Fruit fly (Drosophila melanogaster) whole organism, embryonic: ENCODE measurements around the gene CG8100.
A peak's percentile ranks its signal among the peaks of the same experiment; 100 is the strongest.

Source experiments
- BtbVII ChIP-seq: fragments of 200-800 bp; sonication (Bioruptor generic); optimal IDR thresholded peaks from 3 replicates; lab custom pipeline; 2017; ENCODE audit warnings: missing biosample characterization, mild to moderate bottlenecking, missing genetic modification characterization
- CG10209 ChIP-seq: fragments of 200-800 bp; sonication (Bioruptor generic); optimal IDR thresholded peaks from 3 replicates; lab custom pipeline; 2017; ENCODE audit warnings: missing biosample characterization, mild to moderate bottlenecking, missing genetic modification characterization, missing genetic modification reagents
- CG10274 ChIP-seq: fragments of 200-800 bp; sonication (Bioruptor generic); optimal IDR thresholded peaks from 3 replicates; lab custom pipeline; 2017; ENCODE audit warnings: missing biosample characterization, mild to moderate bottlenecking, missing genetic modification characterization
- CG10543 ChIP-seq: fragments of 200-800 bp; sonication (Bioruptor generic); optimal IDR thresholded peaks from 3 replicates; lab custom pipeline; 2017; ENCODE audit warnings: missing biosample characterization, mild to moderate bottlenecking, missing genetic modification characterization, moderate library complexity
- CG12155 ChIP-seq: fragments of 200-800 bp; sonication (Bioruptor generic); optimal IDR thresholded peaks from 3 replicates; lab custom pipeline; 2016; ENCODE audit warnings: missing biosample characterization, missing genetic modification characterization
- CG14014 ChIP-seq: fragments of 200-800 bp; sonication (Bioruptor generic); IDR thresholded peaks from 2 replicates; pipeline ENCODE4 v1.3.6; 2022; ENCODE audit warnings: missing biosample characterization, missing genetic modification characterization
- CG17186 ChIP-seq: fragments of 200-800 bp; sonication (Bioruptor generic); optimal IDR thresholded peaks from 3 replicates; lab custom pipeline; 2017; ENCODE audit warnings: missing biosample characterization, missing genetic modification reagents, missing genetic modification characterization
- CG17359 ChIP-seq: fragments of 200-800 bp; sonication (Bioruptor generic); optimal IDR thresholded peaks from 3 replicates; lab custom pipeline; 2018; ENCODE audit warnings: missing biosample characterization, mild to moderate bottlenecking, missing genetic modification characterization, moderate library complexity
- CG17829 ChIP-seq: fragments of 200-800 bp; optimal IDR thresholded peaks from 2 replicates; lab custom pipeline; 2019; ENCODE audit warnings: missing biosample characterization, mild to moderate bottlenecking, missing genetic modification characterization, moderate library complexity
- CG1832 ChIP-seq: fragments of 200-800 bp; sonication (Bioruptor generic); optimal IDR thresholded peaks from 2 replicates; lab custom pipeline; 2017; ENCODE audit warnings: missing biosample characterization, mild to moderate bottlenecking, missing genetic modification characterization, inconsistent platforms
- CG2116 ChIP-seq: fragments of 200-800 bp; sonication (Bioruptor generic); optimal IDR thresholded peaks from 3 replicates; lab custom pipeline; 2018; ENCODE audit warnings: missing biosample characterization, mild to moderate bottlenecking, missing genetic modification characterization
- CG32767 ChIP-seq: fragments of 200-800 bp; sonication (Bioruptor generic); IDR thresholded peaks from 2 replicates; pipeline ENCODE4 v1.3.6; 2022; ENCODE audit warnings: missing biosample characterization, missing genetic modification characterization
- CG3407 ChIP-seq: fragments of 200-800 bp; sonication (Bioruptor generic); optimal IDR thresholded peaks from 2 replicates; lab custom pipeline; 2018; ENCODE audit warnings: missing biosample characterization, mild to moderate bottlenecking, missing genetic modification characterization
- CG8281 ChIP-seq: fragments of 200-800 bp; sonication (Bioruptor generic); optimal IDR thresholded peaks from 2 replicates; lab custom pipeline; 2018; ENCODE audit warnings: missing biosample characterization, mild to moderate bottlenecking, missing genetic modification characterization, moderate library complexity
- CG8924 ChIP-seq: fragments of 200-800 bp; optimal IDR thresholded peaks from 3 replicates; lab custom pipeline; 2019; ENCODE audit warnings: missing biosample characterization, mild to moderate bottlenecking, missing genetic modification characterization, moderate library complexity
- CTCF ChIP-seq: fragments of 200-800 bp; sonication (Bioruptor generic); optimal IDR thresholded peaks from 2 replicates; lab custom pipeline; 2017; ENCODE audit warnings: missing biosample characterization, mild to moderate bottlenecking, missing genetic modification characterization, moderate library complexity
- Dbx ChIP-seq: fragments of 200-800 bp; sonication (Bioruptor generic); IDR thresholded peaks from 3 replicates; pipeline ENCODE4 v1.3.6; 2022; ENCODE audit warnings: missing biosample characterization, missing genetic modification characterization
- Gug ChIP-seq: fragments of 200-800 bp; sonication (Bioruptor generic); IDR thresholded peaks from 4 replicates; pipeline ENCODE4 v1.3.6; 2022; ENCODE audit warnings: missing biosample characterization, missing genetic modification characterization
- Hand ChIP-seq: fragments of 200-800 bp; sonication (Bioruptor generic); optimal IDR thresholded peaks from 2 replicates; lab custom pipeline; 2017; ENCODE audit warnings: mild to moderate bottlenecking, missing biosample characterization, missing genetic modification reagents, missing genetic modification characterization
- Kr ChIP-seq: fragments of 200-800 bp; sonication (Bioruptor generic); optimal IDR thresholded peaks from 2 replicates; lab custom pipeline; 2017; ENCODE audit warnings: missing biosample characterization, mild to moderate bottlenecking, missing genetic modification characterization
- Lhr ChIP-seq: fragments of 200-800 bp; sonication (Bioruptor generic); optimal IDR thresholded peaks from 3 replicates; lab custom pipeline; 2017; ENCODE audit warnings: mild to moderate bottlenecking, missing biosample characterization, missing genetic modification reagents, missing genetic modification characterization
- Mad ChIP-seq: fragments of 200-800 bp; sonication (Bioruptor generic); optimal IDR thresholded peaks from 2 replicates; lab custom pipeline; 2016; ENCODE audit warnings: missing biosample characterization, missing genetic modification characterization
- Med ChIP-seq: fragments of 200-800 bp; sonication (Bioruptor generic); peaks from one replicate; lab custom pipeline; 2016; ENCODE audit warnings: missing biosample characterization, missing genetic modification characterization, mild to moderate bottlenecking, inconsistent platforms, moderate library complexity
- Mes4 ChIP-seq: fragments of 200-800 bp; sonication (Bioruptor generic); optimal IDR thresholded peaks from 2 replicates; lab custom pipeline; 2016; ENCODE audit warnings: missing biosample characterization, missing genetic modification characterization
- Tbp ChIP-seq: fragments of >200 bp; optimal IDR thresholded peaks from 2 replicates; lab custom pipeline; 2018; ENCODE audit warnings: missing biosample characterization, missing genetic modification characterization
- Xbp1 ChIP-seq: fragments of 200-800 bp; sonication (Bioruptor generic); optimal IDR thresholded peaks from 3 replicates; lab custom pipeline; 2016; ENCODE audit warnings: missing biosample characterization, mild to moderate bottlenecking, missing genetic modification characterization
- ac ChIP-seq: fragments of 200-800 bp; sonication (Bioruptor generic); optimal IDR thresholded peaks from 3 replicates; lab custom pipeline; 2017; ENCODE audit warnings: missing biosample characterization, mild to moderate bottlenecking, missing genetic modification characterization
- ap ChIP-seq: fragments of 200-800 bp; sonication (Bioruptor generic); IDR thresholded peaks from 2 replicates; pipeline ENCODE4 v1.3.6; 2022; ENCODE audit warnings: missing biosample characterization, missing genetic modification characterization
- bigmax ChIP-seq: fragments of 200-800 bp; sonication (Bioruptor generic); optimal IDR thresholded peaks from 2 replicates; lab custom pipeline; 2018; ENCODE audit warnings: missing biosample characterization, mild to moderate bottlenecking, missing genetic modification characterization
- cad ChIP-seq: fragments of >200 bp; optimal IDR thresholded peaks from 2 replicates; lab custom pipeline; 2017; ENCODE audit warnings: missing biosample characterization, missing genetic modification characterization
- cato ChIP-seq: fragments of 200-800 bp; sonication (Bioruptor generic); optimal IDR thresholded peaks from 2 replicates; lab custom pipeline; 2016; ENCODE audit warnings: missing biosample characterization, missing genetic modification characterization, borderline replicate concordance
- caup ChIP-seq: fragments of 200-800 bp; sonication (Bioruptor generic); optimal IDR thresholded peaks from 3 replicates; lab custom pipeline; 2017; ENCODE audit warnings: missing biosample characterization, mild to moderate bottlenecking, missing genetic modification characterization, moderate library complexity; ENCODE audit not compliant: severe bottlenecking
- chif ChIP-seq, 2 experiments: fragments of 200-800 bp; sonication (Bioruptor generic); optimal IDR thresholded peaks; 3 replicates each; lab custom pipeline; 2016; ENCODE audit warnings: missing biosample characterization in 2 of 2, missing genetic modification characterization in 2 of 2
- dan ChIP-seq: fragments of 200-800 bp; sonication (Bioruptor generic); IDR thresholded peaks from 2 replicates; pipeline ENCODE4 v1.3.6; 2022; ENCODE audit warnings: missing biosample characterization, missing genetic modification characterization
- dm ChIP-seq: fragments of 200-800 bp; sonication (Bioruptor generic); optimal IDR thresholded peaks from 3 replicates; lab custom pipeline; 2016; ENCODE audit warnings: missing biosample characterization, missing genetic modification characterization
- ems ChIP-seq: fragments of 200-800 bp; sonication (Bioruptor generic); optimal IDR thresholded peaks from 3 replicates; lab custom pipeline; 2016; ENCODE audit warnings: missing biosample characterization, missing genetic modification characterization
- eve ChIP-seq, 2 experiments: fragments of >200 bp; optimal IDR thresholded peaks; 2 replicates each; lab custom pipeline; 2017; ENCODE audit warnings: missing biosample characterization in 2 of 2, missing genetic modification characterization in 2 of 2
- fd96Cb ChIP-seq: fragments of 200-800 bp; sonication (Bioruptor generic); optimal IDR thresholded peaks from 2 replicates; lab custom pipeline; 2018; ENCODE audit warnings: missing biosample characterization, mild to moderate bottlenecking, missing genetic modification characterization, moderate library complexity
- gsb-n ChIP-seq: fragments of 200-800 bp; sonication (Bioruptor generic); optimal IDR thresholded peaks from 3 replicates; lab custom pipeline; 2018; ENCODE audit warnings: missing biosample characterization, mild to moderate bottlenecking, missing genetic modification characterization
- hb ChIP-seq: fragments of 200-800 bp; sonication (Bioruptor generic); IDR thresholded peaks from 3 replicates; pipeline ENCODE4 v1.3.6; 2022; ENCODE audit warnings: missing biosample characterization, missing genetic modification characterization; ENCODE audit not compliant: partially characterized antibody
- hkb ChIP-seq, 2 experiments: fragments of 200-800 bp in 1 of 2; fragments of >200 bp in 1 of 2; sonication (Bioruptor generic) in 1 of 2; IDR thresholded peaks in 1 of 2; optimal IDR thresholded peaks in 1 of 2; 2 replicates each; pipeline versions ENCODE4 v1.3.6 to Lab custom; 2017 to 2022; ENCODE audit warnings: missing biosample characterization in 1 of 2, missing genetic modification characterization in 1 of 2
- ind ChIP-seq: fragments of 200-800 bp; sonication (Bioruptor generic); optimal IDR thresholded peaks from 3 replicates; lab custom pipeline; 2016; ENCODE audit warnings: missing biosample characterization, missing genetic modification characterization
- insv ChIP-seq, 2 experiments: fragments of 200-800 bp; sonication (Bioruptor generic); optimal IDR thresholded peaks; 3 replicates each; lab custom pipeline; 2016 to 2018; ENCODE audit warnings: missing biosample characterization in 2 of 2, missing genetic modification characterization in 2 of 2
- otp ChIP-seq: fragments of 200-800 bp; sonication (Bioruptor generic); IDR thresholded peaks from 3 replicates; pipeline ENCODE4, ENCODE4 v1.3.6; 2022; ENCODE audit warnings: missing biosample characterization, missing genetic modification characterization
- slbo ChIP-seq: fragments of 200-800 bp; sonication (Bioruptor generic); IDR thresholded peaks from 2 replicates; pipeline ENCODE4 v1.3.6; 2022; ENCODE audit warnings: missing biosample characterization, missing genetic modification characterization
- slp2 ChIP-seq: fragments of 200-800 bp; sonication (Bioruptor generic); optimal IDR thresholded peaks from 2 replicates; lab custom pipeline; 2016; ENCODE audit warnings: missing biosample characterization, missing genetic modification characterization
- sqz ChIP-seq: fragments of 200-800 bp; sonication (Bioruptor generic); optimal IDR thresholded peaks from 3 replicates; lab custom pipeline; 2018; ENCODE audit warnings: missing biosample characterization, mild to moderate bottlenecking, missing genetic modification characterization
- z ChIP-seq: fragments of 200-800 bp; sonication (Bioruptor generic); IDR thresholded peaks from 3 replicates; pipeline ENCODE4 v1.3.6; 2022; ENCODE audit warnings: missing biosample characterization, missing genetic modification characterization
- zf30C ChIP-seq: fragments of 200-800 bp; sonication (Bioruptor generic); optimal IDR thresholded peaks from 3 replicates; lab custom pipeline; 2018; ENCODE audit warnings: missing biosample characterization, mild to moderate bottlenecking, missing genetic modification characterization
- zfh2 ChIP-seq: fragments of 200-800 bp; sonication (Bioruptor generic); optimal IDR thresholded peaks from 2 replicates; lab custom pipeline; 2016; ENCODE audit warnings: missing biosample characterization, missing genetic modification characterization

CG8100 gene

DNA sequence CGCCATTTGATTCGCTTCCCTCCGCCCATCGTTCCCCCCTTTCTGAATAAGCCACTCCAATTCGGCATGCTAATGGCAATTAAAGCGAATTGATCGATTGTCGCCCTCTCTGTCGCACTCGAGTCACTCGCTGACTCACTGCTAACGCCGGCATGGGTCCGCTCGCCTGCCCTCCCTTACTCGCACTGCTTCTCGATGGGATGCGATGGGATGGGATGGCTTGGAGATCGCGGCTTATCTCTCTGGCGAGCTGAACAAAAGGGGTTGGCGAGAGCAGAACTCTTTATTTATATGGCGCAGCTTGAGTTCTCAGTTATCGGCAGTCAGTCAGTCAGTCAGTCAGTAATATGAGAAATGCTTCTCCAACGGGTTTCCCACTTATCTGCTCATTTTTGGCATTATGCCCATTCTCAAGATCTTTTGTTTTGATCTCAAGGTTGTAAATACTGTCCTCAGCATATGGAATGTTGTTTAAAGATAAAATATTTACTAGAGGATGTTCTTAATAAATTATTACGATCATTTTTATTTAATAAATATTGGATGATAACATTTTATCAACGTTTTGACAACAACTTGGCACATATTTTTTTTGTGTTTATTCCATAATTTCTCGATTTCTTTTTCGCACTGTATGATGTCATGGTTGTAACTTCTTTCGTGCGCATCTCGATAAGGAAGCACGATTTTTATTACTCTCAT, 27.4 kb upstream of the CG8100 start (continued):
- TF ChIP-seq CG10209 (GFP tag; lab: Kevin White, UChicago): peak; percentile 45
- no peak for TF ChIP-seq insv (GFP tag; optimal IDR thresholded peaks at IDR 0.05; lab: Kevin White, UChicago)
- TF ChIP-seq dm (GFP tag; lab: Kevin White, UChicago): no peak
- TF ChIP-seq ind (GFP tag; lab: Kevin White, UChicago): no peak
- peak; percentile 96 for TF ChIP-seq gsb-n (tag; lab: Kevin White, UChicago)
- no peak for TF ChIP-seq fd96Cb
- TF ChIP-seq slbo (GFP tag; lab: Robert Waterston, UW): no peak
- no peak for TF ChIP-seq CG14014 (GFP tag; lab: Robert Waterston, UW)
- TF ChIP-seq bigmax: no peak
- no peak for TF ChIP-seq ems (GFP tag; lab: Kevin White, UChicago)
- TF ChIP-seq CG3407 (GFP tag; lab: Kevin White, UChicago): no peak
- TF ChIP-seq Tbp: no peak
- TF ChIP-seq zf30C (GFP tag; lab: Kevin White, UChicago): no peak
- TF ChIP-seq Gug (GFP tag; lab: Robert Waterston, UW): no peak
- TF ChIP-seq dan (GFP tag; lab: Robert Waterston, UW): no peak
- no peak for TF ChIP-seq CG17186 (GFP tag; lab: Kevin White, UChicago)
- TF ChIP-seq CTCF: no peak
- TF ChIP-seq chif (GFP tag; optimal IDR thresholded peaks at IDR 0.05; lab: Kevin White, UChicago): no peak
- no peak for TF ChIP-seq eve (GFP tag; optimal IDR thresholded peaks at IDR 0.05; lab: Kevin White, UChicago)
- no peak for TF ChIP-seq z (GFP tag; lab: Robert Waterston, UW)
- TF ChIP-seq hb (GFP tag; lab: Robert Waterston, UW): no peak
- TF ChIP-seq CG8924 (tag; lab: Kevin White, UChicago): no peak
- TF ChIP-seq CG17359 (tag; lab: Kevin White, UChicago): no peak
- TF ChIP-seq CG17829 (tag; lab: Kevin White, UChicago): no peak
- TF ChIP-seq cad (GFP tag; lab: Kevin White, UChicago): no peak
- no peak for TF ChIP-seq sqz (GFP tag; lab: Kevin White, UChicago)
- 0 out of 3 replicates have a peak, but pooled peaks have one; percentile 6 for TF ChIP-seq Dbx (GFP tag; lab: Robert Waterston, UW)
- TF ChIP-seq CG1832 (GFP tag; lab: Kevin White, UChicago): peak; percentile 85
- no peak for TF ChIP-seq Mes4 (GFP tag; lab: Kevin White, UChicago)
- no peak for TF ChIP-seq Kr (GFP tag; lab: Kevin White, UChicago)
- no peak for TF ChIP-seq CG12155 (GFP tag; lab: Kevin White, UChicago)
- no peak for TF ChIP-seq caup (GFP tag; lab: Kevin White, UChicago)
- no peak for TF ChIP-seq zfh2 (GFP tag; lab: Kevin White, UChicago)
- peak; percentile 79 for TF ChIP-seq CG8281 (tag; lab: Kevin White, UChicago)
- no peak for TF ChIP-seq hkb (optimal IDR thresholded peaks at IDR 0.05; lab: Kevin White, UChicago)
- TF ChIP-seq hkb (GFP tag; IDR thresholded peaks at IDR 0.05; lab: Robert Waterston, UW): no peak
- no peak for TF ChIP-seq CG10274
- peak; percentile 30 for TF ChIP-seq Med (GFP tag; lab: Kevin White, UChicago)
- TF ChIP-seq CG32767 (GFP tag; lab: Robert Waterston, UW): no peak
- no peak for TF ChIP-seq Lhr (GFP tag; lab: Kevin White, UChicago)
- TF ChIP-seq otp (GFP tag; lab: Robert Waterston, UW): 0 out of 3 replicates have a peak, but pooled peaks have one; percentile 24
- TF ChIP-seq Mad (GFP tag; lab: Kevin White, UChicago): no peak
- TF ChIP-seq CG10543 (GFP tag; lab: Kevin White, UChicago): peak; percentile 80
- no peak for TF ChIP-seq BtbVII (GFP tag; lab: Kevin White, UChicago)
- no peak for TF ChIP-seq ap
- no peak for TF ChIP-seq slp2
- no peak for TF ChIP-seq ac (GFP tag; lab: Kevin White, UChicago)
- TF ChIP-seq Hand (GFP tag; lab: Kevin White, UChicago): no peak
- no peak for TF ChIP-seq CG2116 (GFP tag; lab: Kevin White, UChicago)
- no peak for TF ChIP-seq Xbp1 (GFP tag; lab: Kevin White, UChicago)
- TF ChIP-seq cato (GFP tag; lab: Kevin White, UChicago): no peak
